Fruit fly (Drosophila melanogaster) S2 (cell line): ENCODE data around the gene obst-J.
A peak's percentile ranks its signal among the peaks of the same experiment; 100 is the strongest.

Source experiments
- CG8478 ChIP-seq: fragments of >200 bp; optimal IDR thresholded peaks from 2 replicates; lab custom pipeline; 2018
- CTCF ChIP-seq, 2 experiments: fragments of >200 bp; optimal IDR thresholded peaks; 2 replicates each; lab custom pipeline; 2018

obst-J gene

DNA sequence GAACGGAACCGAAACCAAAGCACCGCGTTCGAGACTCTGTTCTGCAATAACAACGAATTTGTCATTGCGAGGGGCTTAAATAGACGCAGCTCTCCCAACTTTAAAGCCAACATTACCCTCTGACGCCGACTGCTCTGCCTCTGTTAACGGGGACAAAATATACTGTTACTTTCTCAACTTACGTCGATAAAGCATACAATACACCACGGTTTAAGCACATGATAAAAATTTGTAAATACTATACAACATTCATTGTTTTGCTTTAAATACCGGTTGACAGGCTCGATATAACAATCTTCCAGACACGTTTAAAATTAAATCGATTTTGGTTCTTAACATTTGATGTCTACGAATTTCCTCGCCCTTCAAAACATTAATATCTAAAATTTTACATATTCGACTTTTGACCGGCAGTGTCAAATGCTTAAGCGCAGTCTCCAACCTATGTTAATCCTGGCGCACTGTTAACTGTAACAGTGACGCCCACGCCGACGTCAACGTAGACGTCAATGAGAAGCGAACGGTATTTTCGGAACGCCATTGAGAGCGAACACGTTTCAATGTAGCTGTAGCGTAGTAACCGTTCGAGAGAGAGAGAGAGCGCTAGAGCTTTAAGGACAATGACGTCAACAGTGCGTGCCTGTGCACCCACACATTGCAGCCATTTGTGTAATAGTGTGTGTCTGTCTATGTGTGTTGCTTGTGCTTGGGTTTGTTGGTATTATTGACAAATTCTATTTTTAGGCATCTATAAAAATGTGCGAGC lies 27.6 kb downstream of the obst-J start, which contains the start of gene CG14186:
TSS of gene CG14186 (minus strand) at position 51 of the 766 bp plus-strand sequence.
- peak; percentile 71 to 74 for TF ChIP-seq CTCF (optimal IDR thresholded peaks at IDR 0.05; lab: Kevin White, UChicago)
- TF ChIP-seq CG8478: no peak

DNA sequence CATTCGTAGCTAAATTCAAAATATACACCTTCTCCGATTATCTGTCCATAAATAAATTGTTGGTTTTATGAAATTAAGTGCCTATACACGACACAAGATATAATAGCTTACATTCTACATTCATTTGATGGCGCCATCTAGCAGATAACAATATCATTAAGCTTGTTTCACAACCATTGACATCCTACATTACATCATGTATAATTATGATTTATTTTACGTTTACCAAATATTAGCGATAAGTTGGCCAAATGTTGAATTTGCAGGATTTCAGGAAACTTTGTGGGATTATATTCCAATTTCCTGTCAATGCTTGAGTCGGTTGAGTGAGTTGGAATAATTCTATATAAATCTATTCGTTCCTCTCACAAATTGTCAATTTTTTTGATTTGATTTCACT lies 34.2 kb downstream of the obst-J start:
- TF ChIP-seq CG8478: no peak
- TF ChIP-seq CTCF (optimal IDR thresholded peaks at IDR 0.05; lab: Kevin White, UChicago): peak; percentile 92 to 94

DNA sequence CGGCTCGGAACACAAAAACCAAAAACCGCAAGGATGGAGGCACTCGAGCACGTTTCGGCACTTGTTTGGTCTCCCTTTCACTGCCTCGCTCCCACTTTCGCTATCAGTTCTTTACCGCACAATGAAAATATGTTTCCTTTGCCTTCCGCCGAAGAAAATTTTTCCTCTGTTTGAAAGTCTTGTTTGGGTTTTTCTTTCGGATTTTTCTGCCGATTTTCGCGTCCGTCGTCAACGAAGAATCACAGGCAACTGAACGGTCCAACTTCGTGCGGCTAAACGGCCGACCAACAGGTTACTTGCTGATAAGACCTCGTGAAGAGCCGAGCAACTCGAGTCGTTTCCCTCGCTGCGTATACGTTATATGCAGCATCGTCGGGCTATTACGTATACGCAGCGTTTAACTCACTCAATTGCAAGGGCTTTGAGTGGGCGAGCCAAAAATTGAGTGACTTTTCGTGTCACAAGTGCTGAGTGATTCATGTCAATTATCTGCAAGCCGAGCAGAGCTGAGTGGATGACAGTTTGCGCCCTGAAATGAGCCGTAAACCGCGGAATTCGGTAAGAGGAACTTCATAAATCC lies 42.7 kb downstream of the obst-J start, which contains the start of gene sNPF-R:
TSS of gene sNPF-R (minus strand) at position 253 of the 580 bp plus-strand sequence.
- TF ChIP-seq CG8478: no peak
- no peak for TF ChIP-seq CTCF (optimal IDR thresholded peaks at IDR 0.05; lab: Kevin White, UChicago)

DNA sequence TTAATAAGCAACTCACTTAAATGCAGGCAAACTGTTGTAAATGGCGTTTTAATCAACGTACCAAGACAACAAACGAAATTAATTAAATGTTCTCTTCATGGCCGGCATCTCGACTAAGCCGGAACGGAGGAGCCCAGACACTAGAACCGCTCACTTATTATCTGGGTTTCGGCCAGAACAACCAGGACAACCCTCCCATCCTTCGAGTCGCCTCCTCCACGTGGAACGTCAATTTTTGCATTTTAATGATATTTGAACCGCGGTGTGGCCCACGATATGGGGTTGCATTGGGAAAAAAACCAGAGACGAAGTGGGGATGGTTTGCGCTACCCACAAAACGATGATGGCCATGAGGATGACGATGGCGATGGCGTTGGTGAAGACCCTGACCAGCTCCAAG lies 46.5 kb downstream of the obst-J start:
- TF ChIP-seq CTCF (optimal IDR thresholded peaks at IDR 0.05; lab: Kevin White, UChicago) (no peak), CG8478 (no peak)
